Worm (Caenorhabditis elegans) whole organism, early embryonic: ENCODE measurements around the gene ZC132.11.
"Not testable (repeated sequence)": the region's sequence is repeated elsewhere in the genome, so short reads cannot be mapped to it uniquely, and the experiment has no call there.

Experiments
- B0310.2 ChIP-seq: sonication (generic microtip); optimal IDR thresholded peaks from 2 replicates; lab custom pipeline; 2016; ENCODE audit warnings: mild to moderate bottlenecking, missing genetic modification characterization, missing compliant biosample characterization
- F13C5.2 ChIP-seq: sonication (generic microtip); optimal IDR thresholded peaks from 2 replicates; lab custom pipeline; 2017; ENCODE audit warnings: mild to moderate bottlenecking, missing genetic modification characterization, inconsistent platforms, missing compliant biosample characterization
- aly-1 ChIP-seq: sonication (generic microtip); optimal IDR thresholded peaks from 2 replicates; lab custom pipeline; 2016; ENCODE audit warnings: missing genetic modification characterization, missing compliant biosample characterization
- ama-1 ChIP-seq: fragments of 150-350 bp; optimal IDR thresholded peaks from 2 replicates; lab custom pipeline; 2014
- ceh-13 ChIP-seq: fragments of 200-800 bp; sonication (Bioruptor generic); optimal IDR thresholded peaks from 2 replicates; lab custom pipeline; 2018; ENCODE audit warnings: mild to moderate bottlenecking, missing genetic modification characterization, missing compliant biosample characterization
- ceh-36 ChIP-seq: sonication (generic microtip); optimal IDR thresholded peaks from 2 replicates; lab custom pipeline; 2016; ENCODE audit warnings: missing genetic modification characterization, inconsistent platforms, missing compliant biosample characterization
- ets-7 ChIP-seq: sonication (generic microtip); optimal IDR thresholded peaks from 2 replicates; lab custom pipeline; 2016; ENCODE audit warnings: missing genotype, missing genetic modification characterization, missing compliant biosample characterization
- flt-1 ChIP-seq: fragments of 200-800 bp; sonication (Bioruptor generic); IDR thresholded peaks from 2 replicates; pipeline ENCODE4 v1.3.6; 2022; ENCODE audit warnings: missing genetic modification characterization, missing compliant biosample characterization
- hmbx-1 ChIP-seq: sonication (generic microtip); optimal IDR thresholded peaks from 2 replicates; lab custom pipeline; 2016; ENCODE audit warnings: mild to moderate bottlenecking, missing genetic modification characterization, missing compliant biosample characterization
- hmg-4 ChIP-seq: fragments of 200-800 bp; sonication (Bioruptor generic); optimal IDR thresholded peaks from 2 replicates; lab custom pipeline; 2018; ENCODE audit warnings: mild to moderate bottlenecking, missing genetic modification characterization, missing compliant biosample characterization
- hnd-1 ChIP-seq: sonication (generic microtip); optimal IDR thresholded peaks from 2 replicates; lab custom pipeline; 2016; ENCODE audit warnings: missing genetic modification characterization, missing compliant biosample characterization
- pes-1 ChIP-seq: fragments of 200-800 bp; sonication (Bioruptor generic); IDR thresholded peaks from 2 replicates; pipeline ENCODE4 v1.3.6; 2022; ENCODE audit warnings: missing genetic modification reagents, missing genetic modification characterization, missing compliant biosample characterization
- scrt-1 ChIP-seq: fragments of 200-800 bp; sonication (Bioruptor generic); IDR thresholded peaks from 2 replicates; pipeline ENCODE4 v1.3.6; 2022; ENCODE audit warnings: missing genetic modification characterization, missing compliant biosample characterization
- sea-1 ChIP-seq: fragments of 200-800 bp; sonication (Bioruptor generic); conservative IDR thresholded peaks from 2 replicates; pipeline ENCODE4 v1.3.6; 2022; ENCODE audit warnings: missing genetic modification characterization, missing compliant biosample characterization
- tbx-11 ChIP-seq: fragments of 200-800 bp; sonication (Bioruptor generic); IDR thresholded peaks from 2 replicates; pipeline ENCODE4 v1.3.6; 2022; ENCODE audit warnings: missing genetic modification characterization, missing compliant biosample characterization
- tbx-37 ChIP-seq: fragments of 200-800 bp; sonication (Bioruptor generic); conservative IDR thresholded peaks from 2 replicates; pipeline ENCODE4 v1.3.6; 2022; ENCODE audit warnings: missing genetic modification reagents, missing genetic modification characterization, missing compliant biosample characterization
- tra-4 ChIP-seq: sonication (generic microtip); optimal IDR thresholded peaks from 2 replicates; lab custom pipeline; 2017; ENCODE audit warnings: missing genetic modification characterization, missing compliant biosample characterization

Gene ZC132.11

ce11 chrV:4293425-4293824 lies 5.1 kb downstream of the ZC132.11 start, which contains the start of gene srh-194:
srh-194 (minus strand) TSS chrV:4293525.
- TF ChIP-seq F13C5.2 (tag; lab: Kevin White, UChicago); scrt-1 (GFP tag; lab: Robert Waterston, UW); B0310.2: not testable (repeated sequence)

- TF ChIP-seq hmg-4 (GFP tag; lab: Kevin White, UChicago); hnd-1; aly-1 (tag; lab: Kevin White, UChicago): not testable (repeated sequence)
These were observed 8.4 kb downstream of the ZC132.11 start, which contains the start of gene srh-193 for ce11 chrV:4290093-4290492. srh-193 (minus strand) TSS chrV:4290193.

ce11 chrV:4284737-4285136 lies 13.7 kb downstream of the ZC132.11 start, which contains the start of gene srt-19:
srt-19 (plus strand) TSS chrV:4285037.
- not testable (repeated sequence) for TF ChIP-seq ama-1 (lab: Kevin White, UChicago); aly-1 (tag; lab: Kevin White, UChicago); hmbx-1 (tag; lab: Kevin White, UChicago)

- TF ChIP-seq scrt-1 (GFP tag; lab: Robert Waterston, UW); sea-1 (GFP tag; lab: Robert Waterston, UW); ceh-13: not testable (repeated sequence)
These were observed 16.8 kb downstream of the ZC132.11 start, which contains the start of gene srt-37 for ce11 chrV:4281699-4282098. srt-37 (minus strand) TSS chrV:4281799.

- TF ChIP-seq hnd-1; flt-1 (GFP tag; lab: Robert Waterston, UW); ets-7: not testable (repeated sequence)
These were observed 19.7 kb downstream of the ZC132.11 start, which contains the start of gene srt-20 for ce11 chrV:4278735-4279134. srt-20 (minus strand) TSS chrV:4278835.

- TF ChIP-seq ceh-36: no peak
- TF ChIP-seq tbx-11: no peak
- no peak for TF ChIP-seq hmg-4 (GFP tag; lab: Kevin White, UChicago)
- no peak for TF ChIP-seq B0310.2
- TF ChIP-seq scrt-1 (GFP tag; lab: Robert Waterston, UW): no peak
- no peak for TF ChIP-seq ets-7
- TF ChIP-seq F13C5.2 (tag; lab: Kevin White, UChicago): no peak
- no peak for TF ChIP-seq aly-1 (tag; lab: Kevin White, UChicago)
- no peak for TF ChIP-seq tra-4 (tag; lab: Kevin White, UChicago)
- TF ChIP-seq flt-1 (GFP tag; lab: Robert Waterston, UW): no peak
- TF ChIP-seq pes-1 (GFP tag; lab: Robert Waterston, UW): no peak
- TF ChIP-seq sea-1 (GFP tag; lab: Robert Waterston, UW): no peak
- TF ChIP-seq tbx-37 (GFP tag; lab: Robert Waterston, UW): no peak
- no peak for TF ChIP-seq ceh-13
- no peak for TF ChIP-seq hnd-1
These were observed 25.1 kb downstream of the ZC132.11 start for ce11 chrV:4273372-4273771.

ce11 chrV:4271258-4271657 lies 27.2 kb downstream of the ZC132.11 start, which contains the start of gene srt-38:
srt-38 (minus strand) TSS chrV:4271358.
- TF ChIP-seq scrt-1 (GFP tag; lab: Robert Waterston, UW); hnd-1; F13C5.2 (tag; lab: Kevin White, UChicago): not testable (repeated sequence)

- not testable (repeated sequence) for TF ChIP-seq ceh-13; hmg-4 (GFP tag; lab: Kevin White, UChicago); hmbx-1 (tag; lab: Kevin White, UChicago)
These were observed 30.3 kb downstream of the ZC132.11 start, which contains the start of gene srt-36 for ce11 chrV:4268213-4268612. srt-36 (minus strand) TSS chrV:4268313.

ce11 chrV:4264516-4264915 lies 34.0 kb downstream of the ZC132.11 start, which contains the start of gene srt-35:
srt-35 (minus strand) TSS chrV:4264616.
- TF ChIP-seq pes-1 (GFP tag; lab: Robert Waterston, UW): no peak
- no peak for TF ChIP-seq ama-1 (lab: Kevin White, UChicago)
- TF ChIP-seq tbx-37 (GFP tag; lab: Robert Waterston, UW): no peak
- no peak for TF ChIP-seq B0310.2
- no peak for TF ChIP-seq hmg-4 (GFP tag; lab: Kevin White, UChicago)
- TF ChIP-seq aly-1 (tag; lab: Kevin White, UChicago): no peak
- no peak for TF ChIP-seq sea-1 (GFP tag; lab: Robert Waterston, UW)
- no peak for TF ChIP-seq tbx-11
- no peak for TF ChIP-seq ets-7
- no peak for TF ChIP-seq hmbx-1 (tag; lab: Kevin White, UChicago)
- TF ChIP-seq ceh-13: no peak
- TF ChIP-seq flt-1 (GFP tag; lab: Robert Waterston, UW): no peak
- TF ChIP-seq tra-4 (tag; lab: Kevin White, UChicago): no peak
- TF ChIP-seq scrt-1 (GFP tag; lab: Robert Waterston, UW): no peak
- no peak for TF ChIP-seq hnd-1
- TF ChIP-seq F13C5.2 (tag; lab: Kevin White, UChicago): no peak
- no peak for TF ChIP-seq ceh-36
